Worm (Caenorhabditis elegans): ENCODE data around the gene R186.8.
A peak's percentile ranks its signal among the peaks of the same experiment; 100 is the strongest.

Gene R186.8

ce11 chrV:13003378-13003777, 35.6 kb upstream of the R186.8 start:
- no peak for TF ChIP-seq peb-1 (tag; optimal IDR thresholded peaks at IDR 0.05)
- peak; percentile 67 for TF ChIP-seq unc-55 (GFP tag; optimal IDR thresholded peaks at IDR 0.05)
- peak; percentile 56 for TF ChIP-seq gmeb-1 (tag; optimal IDR thresholded peaks at IDR 0.05)
- TF ChIP-seq nhr-23 (tag; optimal IDR thresholded peaks at IDR 0.05): no peak
- TF ChIP-seq C34F6.9 (tag; optimal IDR thresholded peaks at IDR 0.05): peak; percentile 57
- TF ChIP-seq nhr-11 (tag; optimal IDR thresholded peaks at IDR 0.05): no peak
- no peak for TF ChIP-seq nhr-6 (tag; optimal IDR thresholded peaks at IDR 0.05)
- no peak for TF ChIP-seq sem-4 (tag; optimal IDR thresholded peaks at IDR 0.05)
- TF ChIP-seq dmd-4 (tag; optimal IDR thresholded peaks at IDR 0.05): no peak
- TF ChIP-seq nhr-77 (tag; optimal IDR thresholded peaks at IDR 0.05): no peak
- peak; percentile 1 for TF ChIP-seq Y55F3AM.14 (GFP tag; optimal IDR thresholded peaks at IDR 0.05)
- peak; percentile 74 for TF ChIP-seq crh-2 (tag; optimal IDR thresholded peaks at IDR 0.05)
- TF ChIP-seq lin-11 (tag; optimal IDR thresholded peaks at IDR 0.05): peak; percentile 52
- TF ChIP-seq lin-39 (tag; optimal IDR thresholded peaks at IDR 0.05): no peak
- TF ChIP-seq ZK546.5 (tag; optimal IDR thresholded peaks at IDR 0.05): no peak
- TF ChIP-seq sma-9 (GFP tag; optimal IDR thresholded peaks at IDR 0.05): peak; percentile 74
- TF ChIP-seq sma-9 (tag; optimal IDR thresholded peaks at IDR 0.05): no peak
- TF ChIP-seq egl-27 (tag; optimal IDR thresholded peaks at IDR 0.05): peak; percentile 58
- TF ChIP-seq ztf-11 (tag; optimal IDR thresholded peaks at IDR 0.05): no peak
- peak in 1 of 2 experiments; percentile 5 for TF ChIP-seq mdl-1 (tag; optimal IDR thresholded peaks at IDR 0.05)
- no peak for TF ChIP-seq mbf-1 (tag; optimal IDR thresholded peaks at IDR 0.05)
- TF ChIP-seq unc-62 (GFP tag; optimal IDR thresholded peaks at IDR 0.05): no peak
- no peak for TF ChIP-seq elt-3 (tag; optimal IDR thresholded peaks at IDR 0.05)
- TF ChIP-seq lsy-2 (tag; optimal IDR thresholded peaks at IDR 0.05): peak; percentile 52 to 63
- TF ChIP-seq zag-1 (tag; optimal IDR thresholded peaks at IDR 0.05): peak; percentile 13
- TF ChIP-seq ztf-1 (GFP tag; conservative IDR thresholded peaks at IDR 0.05): no peak
- TF ChIP-seq skn-1 (tag; optimal IDR thresholded peaks at IDR 0.05): no peak
- peak; percentile 6 for TF ChIP-seq snpc-4 (tag; optimal IDR thresholded peaks at IDR 0.05)
- TF ChIP-seq elt-1 (tag; optimal IDR thresholded peaks at IDR 0.05): no peak
- TF ChIP-seq R02D3.7 (tag; optimal IDR thresholded peaks at IDR 0.05): no peak
- TF ChIP-seq nhr-129 (tag; optimal IDR thresholded peaks at IDR 0.05): peak; percentile 93
- TF ChIP-seq ceh-82 (tag; optimal IDR thresholded peaks at IDR 0.05): no peak
- TF ChIP-seq ama-1 (optimal IDR thresholded peaks at IDR 0.05): no peak
- peak; percentile 57 for TF ChIP-seq nhr-21 (tag; optimal IDR thresholded peaks at IDR 0.05)
- peak; percentile 71 for TF ChIP-seq sma-3 (GFP tag; optimal IDR thresholded peaks at IDR 0.05)
- TF ChIP-seq ceh-16 (tag; optimal IDR thresholded peaks at IDR 0.05): peak; percentile 44
- TF ChIP-seq nhr-25 (tag; optimal IDR thresholded peaks at IDR 0.05): peak; percentile 46
- TF ChIP-seq fos-1 (tag; optimal IDR thresholded peaks at IDR 0.05): peak; percentile 51
- TF ChIP-seq F13H6.1 (tag; optimal IDR thresholded peaks at IDR 0.05): peak; percentile 70

- TF ChIP-seq elt-3 (tag; optimal IDR thresholded peaks at IDR 0.05): no peak
- TF ChIP-seq nhr-6 (tag; optimal IDR thresholded peaks at IDR 0.05): no peak
- peak; percentile 27 for TF ChIP-seq fos-1 (tag; optimal IDR thresholded peaks at IDR 0.05)
Observed at ce11 chrV:13002070-13002469, 34.3 kb upstream of the R186.8 start, which contains the start of gene inft-2. Gene inft-2 (plus strand): TSS chrV:13002317.

ce11 chrV:13000068-13000467, 32.3 kb upstream of the R186.8 start:
- TF ChIP-seq ztf-11 (tag; optimal IDR thresholded peaks at IDR 0.05) (no peak), nhr-25 (tag; optimal IDR thresholded peaks at IDR 0.05) (no peak), zag-1 (tag; optimal IDR thresholded peaks at IDR 0.05) (no peak), nhr-129 (tag; optimal IDR thresholded peaks at IDR 0.05) (no peak), gmeb-1 (tag; optimal IDR thresholded peaks at IDR 0.05) (no peak), unc-62 (GFP tag; optimal IDR thresholded peaks at IDR 0.05) (no peak), sma-3 (GFP tag; optimal IDR thresholded peaks at IDR 0.05) (no peak), peb-1 (tag; optimal IDR thresholded peaks at IDR 0.05) (no peak)

- no peak for TF ChIP-seq lsy-2 (tag; optimal IDR thresholded peaks at IDR 0.05)
- TF ChIP-seq aly-2 (tag; optimal IDR thresholded peaks at IDR 0.05): no peak
- no peak for TF ChIP-seq C34F6.9 (tag; optimal IDR thresholded peaks at IDR 0.05)
- no peak for TF ChIP-seq sma-3 (GFP tag; optimal IDR thresholded peaks at IDR 0.05)
- TF ChIP-seq ztf-4 (tag; optimal IDR thresholded peaks at IDR 0.05): no peak
- TF ChIP-seq ceh-82 (tag; optimal IDR thresholded peaks at IDR 0.05): no peak
Observed at ce11 chrV:12999559-12999958, 31.8 kb upstream of the R186.8 start, which contains the start of gene far-4. Gene far-4 (minus strand): TSS chrV:12999659.

Measured in whole organism, L2 larva.